Fruit fly (Drosophila melanogaster) whole organism, prepupa: ENCODE results near the gene Cpr64Ad.
A peak's percentile ranks its signal among the peaks of the same experiment; 100 is the strongest.

Experiments
- CG10631 ChIP-seq: fragments of 200-800 bp; sonication (Bioruptor generic); optimal IDR thresholded peaks from 2 replicates; lab custom pipeline; 2016; ENCODE audit warnings: missing biosample characterization, missing genetic modification characterization
- CG15336 ChIP-seq: fragments of 200-800 bp; sonication (Bioruptor generic); IDR thresholded peaks from 2 replicates; pipeline ENCODE4 v1.3.6; 2022; ENCODE audit warnings: missing biosample characterization, missing genetic modification characterization
- CG16779 ChIP-seq: fragments of 200-800 bp; sonication (Bioruptor generic); optimal IDR thresholded peaks from 3 replicates; lab custom pipeline; 2017; ENCODE audit warnings: missing biosample characterization, mild to moderate bottlenecking, missing genetic modification characterization
- CG3032 ChIP-seq: fragments of 200-800 bp; optimal IDR thresholded peaks from 2 replicates; lab custom pipeline; 2019; ENCODE audit warnings: missing biosample characterization, mild to moderate bottlenecking, missing genetic modification characterization, moderate library complexity
- CG31627 ChIP-seq: fragments of 200-800 bp; sonication (Bioruptor generic); optimal IDR thresholded peaks from 3 replicates; lab custom pipeline; 2016; ENCODE audit warnings: missing biosample characterization, missing genetic modification characterization
- CG34406 ChIP-seq: fragments of 200-800 bp; sonication (Bioruptor generic); optimal IDR thresholded peaks from 3 replicates; lab custom pipeline; 2016; ENCODE audit warnings: missing biosample characterization, missing genetic modification characterization
- CG3919 ChIP-seq: fragments of 200-800 bp; sonication (Bioruptor generic); optimal IDR thresholded peaks from 3 replicates; lab custom pipeline; 2016; ENCODE audit warnings: missing biosample characterization, missing genetic modification characterization
- CG6163 ChIP-seq: fragments of 200-800 bp; sonication (Bioruptor generic); IDR thresholded peaks from 3 replicates; pipeline ENCODE4 v1.3.6; 2022; ENCODE audit warnings: missing biosample characterization, missing genetic modification characterization
- CG6808 ChIP-seq: fragments of 200-800 bp; sonication (Bioruptor generic); optimal IDR thresholded peaks from 3 replicates; lab custom pipeline; 2017; ENCODE audit warnings: missing biosample characterization, missing genetic modification characterization, mild to moderate bottlenecking, moderate library complexity, missing genetic modification reagents
- CG7368 ChIP-seq: fragments of 200-800 bp; sonication (Bioruptor generic); optimal IDR thresholded peaks from 3 replicates; lab custom pipeline; 2016; ENCODE audit warnings: missing biosample characterization, missing genetic modification characterization
- CG8119 ChIP-seq: fragments of 200-800 bp; sonication (Bioruptor generic); IDR thresholded peaks from 3 replicates; pipeline ENCODE4 v1.3.6; 2022; ENCODE audit warnings: missing biosample characterization, missing genetic modification characterization
- CG8319 ChIP-seq: fragments of 200-800 bp; sonication (Bioruptor generic); optimal IDR thresholded peaks from 3 replicates; lab custom pipeline; 2016; ENCODE audit warnings: missing biosample characterization, missing genetic modification characterization
- CG8632 ChIP-seq: fragments of 200-800 bp; sonication (Bioruptor generic); optimal IDR thresholded peaks from 3 replicates; lab custom pipeline; 2016; ENCODE audit warnings: missing biosample characterization, missing genetic modification characterization
- Eip75B ChIP-seq: fragments of 200-800 bp; sonication (Bioruptor generic); optimal IDR thresholded peaks from 3 replicates; lab custom pipeline; 2016; ENCODE audit warnings: missing biosample characterization, missing genetic modification characterization
- Eip78C ChIP-seq: fragments of 200-800 bp; sonication (Bioruptor generic); peaks from one replicate; lab custom pipeline; 2016; ENCODE audit warnings: missing biosample characterization, missing genetic modification characterization
- Eip93F ChIP-seq: fragments of 200-800 bp; sonication (Bioruptor generic); optimal IDR thresholded peaks from 2 replicates; lab custom pipeline; 2016; ENCODE audit warnings: missing biosample characterization, mild to moderate bottlenecking, missing genetic modification characterization
- Ets96B ChIP-seq: fragments of 200-800 bp; optimal IDR thresholded peaks from 2 replicates; lab custom pipeline; 2019; ENCODE audit warnings: missing biosample characterization, mild to moderate bottlenecking, missing genetic modification characterization, moderate library complexity
- Gug ChIP-seq: fragments of 200-800 bp; sonication (Bioruptor generic); IDR thresholded peaks from 2 replicates; pipeline ENCODE4 v1.3.6; 2022; ENCODE audit warnings: missing biosample characterization, missing genetic modification characterization
- Hr38 ChIP-seq: sonication (Bioruptor generic); optimal IDR thresholded peaks from 2 replicates; lab custom pipeline; 2016; ENCODE audit warnings: missing biosample characterization, missing genetic modification characterization
- Hr39 ChIP-seq: fragments of 200-800 bp; sonication (Bioruptor generic); optimal IDR thresholded peaks from 2 replicates; lab custom pipeline; 2016; ENCODE audit warnings: missing biosample characterization, missing genetic modification characterization
- Met ChIP-seq: fragments of 200-800 bp; sonication (Bioruptor generic); optimal IDR thresholded peaks from 3 replicates; lab custom pipeline; 2016; ENCODE audit warnings: missing biosample characterization, missing genetic modification characterization
- OdsH ChIP-seq: fragments of 200-800 bp; sonication (Bioruptor generic); optimal IDR thresholded peaks from 3 replicates; lab custom pipeline; 2016; ENCODE audit warnings: missing biosample characterization, missing genetic modification characterization
- Smox ChIP-seq: fragments of 200-800 bp; sonication (Bioruptor generic); optimal IDR thresholded peaks from 3 replicates; lab custom pipeline; 2016; ENCODE audit warnings: missing biosample characterization, missing genetic modification characterization
- Sox102F ChIP-seq: fragments of 200-800 bp; sonication (Bioruptor generic); optimal IDR thresholded peaks from 2 replicates; lab custom pipeline; 2016; ENCODE audit warnings: missing biosample characterization, mild to moderate bottlenecking, missing genetic modification characterization
- Sox14 ChIP-seq: fragments of 200-800 bp; sonication (Bioruptor generic); optimal IDR thresholded peaks from 3 replicates; lab custom pipeline; 2016; ENCODE audit warnings: missing biosample characterization, missing genetic modification characterization
- Sox15 ChIP-seq: fragments of 200-800 bp; sonication (Bioruptor generic); optimal IDR thresholded peaks from 3 replicates; lab custom pipeline; 2016; ENCODE audit warnings: missing biosample characterization, missing genetic modification characterization
- achi ChIP-seq: fragments of 200-800 bp; sonication (Bioruptor generic); optimal IDR thresholded peaks from 3 replicates; lab custom pipeline; 2016; ENCODE audit warnings: missing biosample characterization, missing genetic modification characterization
- cyc ChIP-seq: fragments of 200-800 bp; sonication (Bioruptor generic); optimal IDR thresholded peaks from 3 replicates; lab custom pipeline; 2016; ENCODE audit warnings: missing biosample characterization, missing genetic modification characterization
- dac ChIP-seq: fragments of 200-800 bp; sonication (Bioruptor generic); optimal IDR thresholded peaks from 2 replicates; lab custom pipeline; 2017; ENCODE audit warnings: missing biosample characterization, mild to moderate bottlenecking, missing genetic modification characterization
- dsx ChIP-seq: fragments of 200-800 bp; optimal IDR thresholded peaks from 3 replicates; lab custom pipeline; 2019; ENCODE audit warnings: missing biosample characterization, mild to moderate bottlenecking, missing genetic modification characterization, moderate library complexity; ENCODE audit not compliant: poor library complexity, severe bottlenecking
- eg ChIP-seq: fragments of 200-800 bp; sonication (Bioruptor generic); IDR thresholded peaks from 3 replicates; pipeline ENCODE4 v1.3.6; 2022; ENCODE audit warnings: missing biosample characterization, missing genetic modification characterization
- esn ChIP-seq: fragments of 200-800 bp; sonication (Bioruptor generic); optimal IDR thresholded peaks from 2 replicates; lab custom pipeline; 2016; ENCODE audit warnings: missing biosample characterization, mild to moderate bottlenecking, missing genetic modification characterization, moderate library complexity
- fd59A ChIP-seq: fragments of 200-800 bp; sonication (Bioruptor generic); optimal IDR thresholded peaks from 2 replicates; lab custom pipeline; 2017; ENCODE audit warnings: missing biosample characterization, mild to moderate bottlenecking, missing genetic modification characterization, missing genetic modification reagents
- lz ChIP-seq: fragments of 200-800 bp; sonication (Bioruptor generic); optimal IDR thresholded peaks from 3 replicates; lab custom pipeline; 2016; ENCODE audit warnings: missing biosample characterization, missing genetic modification characterization
- pdm3 ChIP-seq: fragments of 200-800 bp; sonication (Bioruptor generic); optimal IDR thresholded peaks from 3 replicates; lab custom pipeline; 2016; ENCODE audit warnings: missing biosample characterization, missing genetic modification characterization
- salr ChIP-seq, 2 experiments: fragments of 200-800 bp; sonication (Bioruptor generic); optimal IDR thresholded peaks; 3 replicates each; lab custom pipeline; 2016 to 2018; ENCODE audit warnings: missing biosample characterization in 2 of 2, missing genetic modification characterization in 2 of 2, mild to moderate bottlenecking in 1 of 2
- spab ChIP-seq: fragments of 200-800 bp; sonication (Bioruptor generic); optimal IDR thresholded peaks from 2 replicates; lab custom pipeline; 2017; ENCODE audit warnings: missing biosample characterization, mild to moderate bottlenecking, missing genetic modification characterization, missing genetic modification reagents
- svp ChIP-seq: fragments of 200-800 bp; sonication (Bioruptor generic); peaks from one replicate; lab custom pipeline; 2016; ENCODE audit warnings: missing biosample characterization, missing genetic modification characterization
- topi ChIP-seq: fragments of 200-800 bp; sonication (Bioruptor generic); optimal IDR thresholded peaks from 3 replicates; lab custom pipeline; 2016; ENCODE audit warnings: missing biosample characterization, missing genetic modification characterization
- vri ChIP-seq: fragments of 200-800 bp; sonication (Bioruptor generic); optimal IDR thresholded peaks from 3 replicates; lab custom pipeline; 2016; ENCODE audit warnings: missing biosample characterization, mild to moderate bottlenecking, missing genetic modification characterization

Cpr64Ad gene

DNA sequence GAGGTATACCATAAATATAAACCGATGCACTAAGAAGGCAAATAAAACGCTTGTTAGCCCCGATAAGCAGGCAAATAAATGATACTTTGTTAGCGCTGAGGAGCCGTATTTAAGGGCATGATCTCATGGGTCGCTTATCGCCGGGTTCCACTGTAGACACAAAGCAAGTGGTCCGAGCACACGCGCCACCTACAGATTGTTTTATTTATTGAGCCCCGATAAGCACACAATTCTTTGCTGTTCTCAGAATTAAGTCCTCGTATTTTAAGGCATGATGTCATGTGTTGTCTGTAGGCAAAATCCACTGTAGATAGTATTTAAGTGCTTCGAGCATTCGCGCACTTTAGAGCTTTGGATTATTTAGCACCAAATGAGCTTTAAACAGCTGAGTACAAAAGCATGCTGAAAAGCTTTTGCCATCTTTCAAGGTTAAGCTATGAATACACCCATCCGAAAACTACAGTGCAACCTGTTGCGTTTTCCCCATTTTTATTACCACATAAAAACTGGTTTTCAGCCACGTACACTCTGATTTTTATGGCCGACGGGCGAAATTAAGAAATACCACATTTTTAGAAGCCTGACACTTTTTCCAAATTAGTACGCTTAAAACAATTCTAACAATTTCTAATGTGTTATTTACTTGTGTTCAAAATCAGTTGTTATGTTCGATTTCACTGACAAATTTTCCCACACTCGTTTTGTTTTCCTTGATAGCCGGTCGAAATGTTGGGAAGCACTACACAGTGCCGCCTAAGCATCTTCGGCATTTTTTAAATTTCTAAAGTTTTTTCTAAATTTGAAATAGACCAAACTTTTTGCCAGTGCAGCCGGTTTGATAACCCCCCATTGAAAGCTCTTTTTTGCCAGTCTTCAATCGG is 24.5 kb downstream of the Cpr64Ad start, which contains the start of gene Sqor (continued):
- TF ChIP-seq Sox14 (GFP tag; lab: Kevin White, UChicago) = peak; percentile 97
- TF ChIP-seq CG34406 (GFP tag; lab: Kevin White, UChicago) = peak; percentile 93
- TF ChIP-seq OdsH = peak; percentile 95
- peak; percentile 96 for TF ChIP-seq CG8119 (GFP tag; lab: Robert Waterston, UW)
- TF ChIP-seq CG16779 (tag; lab: Kevin White, UChicago) = peak; percentile 92
- peak; percentile 86 for TF ChIP-seq dsx (GFP tag; lab: Kevin White, UChicago)
- TF ChIP-seq Sox15 (GFP tag; lab: Kevin White, UChicago) = peak; percentile 92
- peak; percentile 86 for TF ChIP-seq Ets96B (tag; lab: Kevin White, UChicago)
- TF ChIP-seq CG8319 = peak; percentile 86
- peak; percentile 94 for TF ChIP-seq eg (GFP tag; lab: Robert Waterston, UW)
- TF ChIP-seq Hr39 (GFP tag; lab: Kevin White, UChicago) = peak; percentile 95
- peak; percentile 100 for TF ChIP-seq Eip78C (GFP tag; lab: Kevin White, UChicago)
- TF ChIP-seq dac (GFP tag; lab: Kevin White, UChicago) = peak; percentile 95
- TF ChIP-seq cyc (GFP tag; lab: Kevin White, UChicago) = peak; percentile 91
- peak; percentile 95 for TF ChIP-seq Eip75B (GFP tag; lab: Kevin White, UChicago)
- TF ChIP-seq topi (GFP tag; lab: Kevin White, UChicago) = peak; percentile 94
- peak; percentile 92 for TF ChIP-seq CG10631 (GFP tag; lab: Kevin White, UChicago)
- peak; percentile 99 for TF ChIP-seq svp (GFP tag; lab: Kevin White, UChicago)
- TF ChIP-seq CG8632 (GFP tag; lab: Kevin White, UChicago) = peak; percentile 92

dm6 chr3L:4242428-4242827 is 27.2 kb downstream of the Cpr64Ad start, which contains the start of gene pav:
TSS of gene pav (plus strand) at chr3L:4242734.
- no peak for TF ChIP-seq Hr38
- TF ChIP-seq CG7368 (GFP tag; lab: Kevin White, UChicago) = no peak
- TF ChIP-seq Hr39 (GFP tag; lab: Kevin White, UChicago) = no peak
- TF ChIP-seq Met = no peak
- no peak for TF ChIP-seq CG16779 (tag; lab: Kevin White, UChicago)
- no peak for TF ChIP-seq Eip75B (GFP tag; lab: Kevin White, UChicago)
- TF ChIP-seq CG6163 = 0 out of 3 replicates have a peak, but pooled peaks have one; percentile 48
- no peak for TF ChIP-seq vri (GFP tag; lab: Kevin White, UChicago)
- peak; percentile 54 for TF ChIP-seq esn
- TF ChIP-seq CG15336 (GFP tag; lab: Robert Waterston, UW) = peak; percentile 63
- peak; percentile 13 for TF ChIP-seq lz (GFP tag; lab: Kevin White, UChicago)
- TF ChIP-seq pdm3 (GFP tag; lab: Kevin White, UChicago) = no peak
- no peak for TF ChIP-seq Sox14 (GFP tag; lab: Kevin White, UChicago)
- TF ChIP-seq Smox (GFP tag; lab: Kevin White, UChicago) = no peak
- TF ChIP-seq CG3919 (GFP tag; lab: Kevin White, UChicago) = no peak
- TF ChIP-seq CG8632 (GFP tag; lab: Kevin White, UChicago) = no peak
- TF ChIP-seq Gug (GFP tag; lab: Robert Waterston, UW) = no peak
- no peak for TF ChIP-seq OdsH
- no peak for TF ChIP-seq CG31627 (GFP tag; lab: Kevin White, UChicago)
- no peak for TF ChIP-seq Eip93F (GFP tag; lab: Kevin White, UChicago)
- no peak for TF ChIP-seq spab (GFP tag; lab: Kevin White, UChicago)
- peak; percentile 48 for TF ChIP-seq CG3032
- no peak for TF ChIP-seq CG6808
- TF ChIP-seq dsx (GFP tag; lab: Kevin White, UChicago) = no peak
- no peak for TF ChIP-seq achi (GFP tag; lab: Kevin White, UChicago)
- TF ChIP-seq CG8119 (GFP tag; lab: Robert Waterston, UW) = peak; percentile 35; the same call in 2 of the 3 replicates
- TF ChIP-seq CG34406 (GFP tag; lab: Kevin White, UChicago) = no peak
- TF ChIP-seq salr (GFP tag; optimal IDR thresholded peaks at IDR 0.05; lab: Kevin White, UChicago) = no peak
- no peak for TF ChIP-seq Sox102F
- TF ChIP-seq eg (GFP tag; lab: Robert Waterston, UW) = peak; percentile 74
- TF ChIP-seq fd59A (GFP tag; lab: Kevin White, UChicago) = no peak
- TF ChIP-seq, all 60 proteins: peak for 7
